Worm (Caenorhabditis elegans) whole organism, young adult: Measurements from ENCODE around the gene F52H2.15.
A peak's percentile ranks its signal among the peaks of the same experiment; 100 is the strongest.

Source experiments
- B0019.2 ChIP-seq: fragments of 200-800 bp; sonication (Bioruptor generic); conservative IDR thresholded peaks from 2 replicates; pipeline ENCODE4 v1.3.6; 2022; ENCODE audit warnings: missing genetic modification reagents, missing genetic modification characterization, missing compliant biosample characterization
- B0035.1 ChIP-seq: sonication (generic microtip); optimal IDR thresholded peaks from 2 replicates; lab custom pipeline; 2016; ENCODE audit warnings: missing genetic modification characterization, mild to moderate bottlenecking, missing compliant biosample characterization, missing genotype, missing genetic modification reagents
- B0261.1 ChIP-seq: sonication (generic microtip); optimal IDR thresholded peaks from 2 replicates; lab custom pipeline; 2016; ENCODE audit warnings: mild to moderate bottlenecking, missing genetic modification characterization, moderate library complexity, missing compliant biosample characterization
- B0336.3 ChIP-seq: fragments of 200-800 bp; sonication (Bioruptor generic); IDR thresholded peaks from 2 replicates; pipeline ENCODE4 v1.3.6; 2022; ENCODE audit warnings: missing genetic modification characterization, missing compliant biosample characterization
- C06A6.2 ChIP-seq: fragments of 200-800 bp; sonication (Bioruptor generic); conservative IDR thresholded peaks from 2 replicates; pipeline ENCODE4 v1.3.6; 2022; ENCODE audit warnings: missing genetic modification characterization, missing compliant biosample characterization
- D2030.7 ChIP-seq: fragments of 200-800 bp; sonication (Bioruptor generic); IDR thresholded peaks from 2 replicates; pipeline ENCODE4 v1.3.6; 2022; ENCODE audit warnings: missing genetic modification reagents, missing genetic modification characterization, missing compliant biosample characterization
- F10E7.11 ChIP-seq: sonication (generic microtip); optimal IDR thresholded peaks from 2 replicates; lab custom pipeline; 2017; ENCODE audit warnings: mild to moderate bottlenecking, missing genetic modification characterization, moderate library complexity, missing compliant biosample characterization
- F33H1.4 ChIP-seq: fragments of 200-800 bp; sonication (Bioruptor generic); IDR thresholded peaks from 2 replicates; pipeline ENCODE4 v1.3.6; 2022; ENCODE audit warnings: missing genetic modification reagents, missing genetic modification characterization, missing compliant biosample characterization
- F37B4.10 ChIP-seq: fragments of 200-800 bp; sonication (Bioruptor generic); IDR thresholded peaks from 2 replicates; pipeline ENCODE4 v1.3.6; 2022; ENCODE audit warnings: missing genetic modification characterization, missing compliant biosample characterization
- F49E8.2 ChIP-seq: sonication (generic microtip); optimal IDR thresholded peaks from 3 replicates; lab custom pipeline; 2017; ENCODE audit warnings: missing genetic modification characterization, mild to moderate bottlenecking, missing compliant biosample characterization, antibody characterized with exemption, moderate library complexity; ENCODE audit not compliant: insufficient read depth
- F55B11.4 ChIP-seq: sonication (generic microtip); optimal IDR thresholded peaks from 2 replicates; lab custom pipeline; 2016; ENCODE audit warnings: missing compliant biosample characterization, missing genetic modification characterization, borderline replicate concordance; ENCODE audit not compliant: insufficient read depth
- F57C9.4 ChIP-seq: sonication (generic microtip); optimal IDR thresholded peaks from 2 replicates; lab custom pipeline; 2017; ENCODE audit warnings: mild to moderate bottlenecking, missing genetic modification characterization, missing compliant biosample characterization
- K12H6.12 ChIP-seq: fragments of 200-800 bp; sonication (Bioruptor generic); optimal IDR thresholded peaks from 2 replicates; lab custom pipeline; 2018; ENCODE audit warnings: mild to moderate bottlenecking, missing genetic modification characterization, missing compliant biosample characterization
- akir-1 ChIP-seq: fragments of 200-800 bp; sonication (Bioruptor generic); optimal IDR thresholded peaks from 2 replicates; lab custom pipeline; 2018; ENCODE audit warnings: mild to moderate bottlenecking, missing genetic modification characterization, moderate library complexity, missing compliant biosample characterization
- ama-1 ChIP-seq, 3 experiments: fragments of 150-350 bp in 1 of 3; sonication (generic microtip) in 2 of 3; optimal IDR thresholded peaks; 2 replicates each; lab custom pipeline; 2014 to 2018; ENCODE audit warnings: missing biosample characterization in 2 of 3, missing genetic modification characterization in 2 of 3, missing genetic modification reagents in 2 of 3
- aptf-3 ChIP-seq: fragments of 200-800 bp; sonication (Bioruptor generic); IDR thresholded peaks from 2 replicates; pipeline ENCODE4 v1.3.6; 2022; ENCODE audit warnings: missing genetic modification characterization, missing compliant biosample characterization
- attf-3 ChIP-seq: fragments of 200-800 bp; sonication (Bioruptor generic); conservative IDR thresholded peaks from 2 replicates; pipeline ENCODE4 v1.3.6; 2022; ENCODE audit warnings: missing genetic modification reagents, missing genetic modification characterization, missing compliant biosample characterization
- ceh-100 ChIP-seq: fragments of 200-800 bp; sonication (Bioruptor generic); IDR thresholded peaks from 2 replicates; pipeline ENCODE4 v1.3.6; 2022; ENCODE audit warnings: missing genetic modification reagents, missing genetic modification characterization, missing compliant biosample characterization
- ceh-27 ChIP-seq: fragments of 200-800 bp; sonication (Bioruptor generic); optimal IDR thresholded peaks from 2 replicates; lab custom pipeline; 2018; ENCODE audit warnings: mild to moderate bottlenecking, missing genetic modification characterization, moderate library complexity, missing compliant biosample characterization
- ceh-40 ChIP-seq: fragments of 200-800 bp; sonication (Bioruptor generic); IDR thresholded peaks from 2 replicates; pipeline ENCODE4 v1.3.6; 2022; ENCODE audit warnings: missing genetic modification characterization, missing compliant biosample characterization
- ceh-58 ChIP-seq: fragments of 200-800 bp; sonication (Bioruptor generic); IDR thresholded peaks from 2 replicates; pipeline ENCODE4 v1.3.6; 2022; ENCODE audit warnings: missing genetic modification characterization, missing compliant biosample characterization
- ceh-79 ChIP-seq: sonication (generic microtip); optimal IDR thresholded peaks from 2 replicates; lab custom pipeline; 2017; ENCODE audit warnings: mild to moderate bottlenecking, missing genetic modification characterization, missing compliant biosample characterization
- dox-1 ChIP-seq: fragments of 200-800 bp; sonication (Bioruptor generic); IDR thresholded peaks from 2 replicates; pipeline ENCODE4 v1.3.6; 2022; ENCODE audit warnings: missing genetic modification reagents, missing genetic modification characterization, missing compliant biosample characterization
- dpl-1 ChIP-seq: fragments of 150-350 bp; optimal IDR thresholded peaks from 2 replicates; lab custom pipeline; 2014; ENCODE audit warnings: missing biosample characterization, missing genetic modification reagents, missing genetic modification characterization
- egl-44 ChIP-seq: fragments of 200-800 bp; sonication (Bioruptor generic); IDR thresholded peaks from 2 replicates; pipeline ENCODE4 v1.3.6; 2022; ENCODE audit warnings: missing genetic modification reagents, missing genetic modification characterization, missing compliant biosample characterization
- ekl-4 ChIP-seq: fragments of 200-800 bp; sonication (Bioruptor generic); IDR thresholded peaks from 2 replicates; pipeline ENCODE4 v1.3.6; 2022; ENCODE audit warnings: missing genetic modification reagents, missing genetic modification characterization, missing compliant biosample characterization
- ets-4 ChIP-seq: fragments of 200-800 bp; sonication (Bioruptor generic); optimal IDR thresholded peaks from 2 replicates; lab custom pipeline; 2018; ENCODE audit warnings: mild to moderate bottlenecking, missing genetic modification characterization, missing compliant biosample characterization
- gei-17 ChIP-seq: fragments of 200-800 bp; sonication (Bioruptor generic); optimal IDR thresholded peaks from 2 replicates; lab custom pipeline; 2018; ENCODE audit warnings: mild to moderate bottlenecking, missing genetic modification characterization, missing compliant biosample characterization
- lag-1 ChIP-seq: fragments of 200-800 bp; sonication (Bioruptor generic); IDR thresholded peaks from 2 replicates; pipeline ENCODE4 v1.3.6; 2022; ENCODE audit warnings: missing genetic modification reagents, missing genetic modification characterization, missing compliant biosample characterization
- let-607 ChIP-seq, 2 experiments: fragments of 200-800 bp in 1 of 2; sonication (Bioruptor generic) in 1 of 2; sonication (generic microtip) in 1 of 2; optimal IDR thresholded peaks; 2 replicates each; lab custom pipeline; 2016 to 2018; ENCODE audit warnings: mild to moderate bottlenecking in 2 of 2, missing compliant biosample characterization in 2 of 2, missing genetic modification characterization in 2 of 2, moderate library complexity in 2 of 2, missing genotype in 1 of 2
- lin-26 ChIP-seq: fragments of 200-800 bp; sonication (Bioruptor generic); IDR thresholded peaks from 2 replicates; pipeline ENCODE4 v1.3.6; 2022; ENCODE audit warnings: missing genetic modification reagents, missing genetic modification characterization, missing compliant biosample characterization
- lir-1 ChIP-seq: fragments of 200-800 bp; sonication (Bioruptor generic); conservative IDR thresholded peaks from 2 replicates; pipeline ENCODE4 v1.3.6; 2022; ENCODE audit warnings: missing genetic modification reagents, missing genetic modification characterization, missing compliant biosample characterization
- lsy-27 ChIP-seq: sonication (generic microtip); optimal IDR thresholded peaks from 2 replicates; lab custom pipeline; 2017; ENCODE audit warnings: missing genetic modification characterization, mild to moderate bottlenecking, missing compliant biosample characterization, antibody characterized with exemption, missing genotype, borderline replicate concordance; ENCODE audit not compliant: insufficient read depth
- madf-10 ChIP-seq: sonication (generic microtip); optimal IDR thresholded peaks from 2 replicates; lab custom pipeline; 2016; ENCODE audit warnings: mild to moderate bottlenecking, missing genetic modification characterization, missing compliant biosample characterization
- madf-3 ChIP-seq: fragments of 200-800 bp; sonication (Bioruptor generic); IDR thresholded peaks from 2 replicates; pipeline ENCODE4 v1.3.6; 2022; ENCODE audit warnings: missing genetic modification reagents, missing genetic modification characterization, missing compliant biosample characterization
- madf-6 ChIP-seq: fragments of 200-800 bp; sonication (Bioruptor generic); IDR thresholded peaks from 2 replicates; pipeline ENCODE4 v1.3.6; 2022; ENCODE audit warnings: missing genetic modification reagents, missing genetic modification characterization, missing compliant biosample characterization
- mes-4 ChIP-seq: sonication (generic microtip); optimal IDR thresholded peaks from 2 replicates; lab custom pipeline; 2016; ENCODE audit warnings: missing genotype, missing genetic modification characterization, missing compliant biosample characterization
- mxl-1 ChIP-seq: sonication (generic microtip); optimal IDR thresholded peaks from 2 replicates; lab custom pipeline; 2016; ENCODE audit warnings: missing genetic modification characterization, missing compliant biosample characterization
- nfya-2 ChIP-seq: fragments of 200-800 bp; sonication (Bioruptor generic); IDR thresholded peaks from 2 replicates; pipeline ENCODE4 v1.3.6; 2022; ENCODE audit warnings: missing genetic modification reagents, missing genetic modification characterization, missing compliant biosample characterization
- nfyb-1 ChIP-seq: fragments of 200-800 bp; sonication (Bioruptor generic); IDR thresholded peaks from 2 replicates; pipeline ENCODE4 v1.3.6; 2022; ENCODE audit warnings: missing genetic modification reagents, missing genetic modification characterization, missing compliant biosample characterization
- nhr-120 ChIP-seq: fragments of 200-800 bp; sonication (Bioruptor generic); IDR thresholded peaks from 2 replicates; pipeline ENCODE4 v1.3.6; 2022; ENCODE audit warnings: missing genetic modification characterization, missing compliant biosample characterization
- pha-4 ChIP-seq: fragments of 150-350 bp; sonication (generic microtip); optimal IDR thresholded peaks from 2 replicates; lab custom pipeline; 2014; ENCODE audit warnings: missing biosample characterization, missing genetic modification reagents, missing genetic modification characterization
- rcor-1 ChIP-seq: fragments of 200-800 bp; sonication (Bioruptor generic); IDR thresholded peaks from 2 replicates; pipeline ENCODE4 v1.3.6; 2022; ENCODE audit warnings: missing genetic modification reagents, missing genetic modification characterization, missing compliant biosample characterization
- snpc-3.4 ChIP-seq: sonication (generic microtip); optimal IDR thresholded peaks from 2 replicates; lab custom pipeline; 2017; ENCODE audit warnings: missing genetic modification characterization, mild to moderate bottlenecking, missing compliant biosample characterization, antibody characterized with exemption, moderate library complexity, missing genotype, missing genetic modification reagents
- sptf-2 ChIP-seq: fragments of 200-800 bp; sonication (Bioruptor generic); optimal IDR thresholded peaks from 2 replicates; lab custom pipeline; 2018; ENCODE audit warnings: mild to moderate bottlenecking, missing genetic modification characterization, missing compliant biosample characterization
- ztf-22 ChIP-seq: fragments of 200-800 bp; sonication (Bioruptor generic); optimal IDR thresholded peaks from 2 replicates; lab custom pipeline; 2018; ENCODE audit warnings: mild to moderate bottlenecking, missing genetic modification characterization, moderate library complexity, missing compliant biosample characterization
- ztf-25 ChIP-seq: fragments of 200-800 bp; sonication (Bioruptor generic); IDR thresholded peaks from 2 replicates; pipeline ENCODE4 v1.3.6; 2022; ENCODE audit warnings: missing genetic modification reagents, missing genetic modification characterization, missing compliant biosample characterization
- ztf-26 ChIP-seq: sonication (generic microtip); optimal IDR thresholded peaks from 2 replicates; lab custom pipeline; 2017; ENCODE audit warnings: missing genetic modification characterization, missing compliant biosample characterization

F52H2.15 gene

ce11 chrX:2553433-2553860 lies 11.7 kb upstream of the F52H2.15 start (continued):
- no peak for TF ChIP-seq sptf-2 (GFP tag; lab: Kevin White, UChicago)
- TF ChIP-seq K12H6.12 (tag; lab: Kevin White, UChicago) = peak; percentile 66
- peak; percentile 46 for TF ChIP-seq madf-6
- TF ChIP-seq attf-3 (GFP tag; lab: Robert Waterston, UW) = no peak
- TF ChIP-seq ama-1 (optimal IDR thresholded peaks at IDR 0.05; lab: Kevin White, UChicago) = no peak
- peak; percentile 80 to 82 for TF ChIP-seq ama-1 (GFP tag; optimal IDR thresholded peaks at IDR 0.05; lab: Kevin White, UChicago)
- TF ChIP-seq ceh-40 (GFP tag; lab: Robert Waterston, UW) = peak; percentile 85
- peak; percentile 77; the same call in 1 of the 2 replicates for TF ChIP-seq ztf-25
- TF ChIP-seq B0019.2 (GFP tag; lab: Robert Waterston, UW) = no peak
- peak; percentile 54; the same call in 1 of the 2 replicates for TF ChIP-seq lir-1
- peak; percentile 65 for TF ChIP-seq snpc-3.4 (tag; lab: Kevin White, UChicago)
- 0 out of 2 replicates have a peak, but pooled peaks have one; percentile 52 for TF ChIP-seq nhr-120 (GFP tag; lab: Robert Waterston, UW)
- TF ChIP-seq dox-1 (GFP tag; lab: Robert Waterston, UW) = peak; percentile 71
- peak; percentile 58; the same call in 1 of the 2 replicates for TF ChIP-seq D2030.7 (GFP tag; lab: Robert Waterston, UW)
- TF ChIP-seq nfya-2 (GFP tag; lab: Robert Waterston, UW) = no peak
- no peak for TF ChIP-seq dpl-1
- peak; percentile 49; the same call in 1 of the 2 replicates for TF ChIP-seq B0336.3
- TF ChIP-seq aptf-3 (GFP tag; lab: Robert Waterston, UW) = peak; percentile 74; the same call in 1 of the 2 replicates
- no peak for TF ChIP-seq ceh-79
- no peak for TF ChIP-seq F37B4.10
- peak; percentile 30 for TF ChIP-seq mes-4 (tag; lab: Kevin White, UChicago)
- peak; percentile 76 for TF ChIP-seq B0035.1 (tag; lab: Kevin White, UChicago)
- peak; percentile 93 for TF ChIP-seq lin-26
- TF ChIP-seq lag-1 (GFP tag; lab: Robert Waterston, UW) = no peak
- TF ChIP-seq ceh-27 (GFP tag; lab: Kevin White, UChicago) = peak; percentile 64
- TF ChIP-seq ekl-4 = peak; percentile 77
- no peak for TF ChIP-seq F33H1.4 (GFP tag; lab: Robert Waterston, UW)
- TF ChIP-seq mxl-1 = peak; percentile 77
- peak; percentile 96 for TF ChIP-seq B0261.1 (tag; lab: Kevin White, UChicago)
- TF ChIP-seq lsy-27 = no peak
- peak; percentile 1 for TF ChIP-seq F49E8.2 (tag; lab: Kevin White, UChicago)
- TF ChIP-seq let-607 (tag; optimal IDR thresholded peaks at IDR 0.05; lab: Kevin White, UChicago) = peak in 1 of 2 experiments; percentile 74
- TF ChIP-seq nfyb-1 = no peak
- no peak for TF ChIP-seq ets-4 (GFP tag; lab: Kevin White, UChicago)
- no peak for TF ChIP-seq akir-1 (GFP tag; lab: Kevin White, UChicago)
- TF ChIP-seq pha-4 (tag; lab: Kevin White, UChicago) = no peak
- TF ChIP-seq rcor-1 (GFP tag; lab: Robert Waterston, UW) = peak; percentile 61
- TF ChIP-seq ztf-26 (tag; lab: Kevin White, UChicago) = peak; percentile 34
- TF ChIP-seq ceh-58 (GFP tag; lab: Robert Waterston, UW) = no peak
- no peak; the same call in 1 of the 2 replicates for TF ChIP-seq C06A6.2 (GFP tag; lab: Robert Waterston, UW)
- peak; percentile 85 for TF ChIP-seq madf-3 (GFP tag; lab: Robert Waterston, UW)
- peak; percentile 68 for TF ChIP-seq madf-10 (tag; lab: Kevin White, UChicago)
- no peak for TF ChIP-seq ceh-100 (GFP tag; lab: Robert Waterston, UW)
- TF ChIP-seq gei-17 (GFP tag; lab: Kevin White, UChicago) = no peak
- no peak for TF ChIP-seq F55B11.4 (tag; lab: Kevin White, UChicago)
- peak; percentile 74; the same call in 1 of the 2 replicates for TF ChIP-seq egl-44 (GFP tag; lab: Robert Waterston, UW)
- no peak for TF ChIP-seq ztf-22 (GFP tag; lab: Kevin White, UChicago)
- no peak for TF ChIP-seq F57C9.4 (tag; lab: Kevin White, UChicago)
- no peak for TF ChIP-seq F10E7.11 (tag; lab: Kevin White, UChicago)
